Worm (Caenorhabditis elegans): ENCODE measurements around the gene srx-18.

DNA sequence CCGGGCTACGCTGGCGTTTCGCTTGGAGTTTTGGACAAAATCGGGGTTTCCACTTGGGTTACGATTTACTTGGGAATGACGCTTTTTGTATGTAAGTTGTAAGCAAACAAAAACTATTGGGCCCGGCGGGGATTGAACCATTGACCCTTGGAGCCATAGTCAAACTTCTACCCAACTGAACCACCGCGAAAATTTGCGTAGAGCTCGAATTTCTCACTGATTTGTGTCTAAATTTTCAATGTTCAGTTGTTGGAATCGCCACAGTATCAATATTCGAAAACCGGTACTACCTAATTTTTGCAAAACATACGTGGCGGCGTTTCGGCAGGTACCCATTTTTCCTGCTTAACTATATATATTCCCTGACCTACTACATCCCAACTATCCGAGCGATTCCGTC lies 30.9 kb downstream of the srx-18 start:
- no peak for TF ChIP-seq ztf-1 (GFP tag; conservative IDR thresholded peaks at IDR 0.05)
- no peak for TF ChIP-seq unc-62 (GFP tag; optimal IDR thresholded peaks at IDR 0.05)
- no peak for TF ChIP-seq nhr-6 (tag; optimal IDR thresholded peaks at IDR 0.05)
- TF ChIP-seq R02D3.7 (tag; optimal IDR thresholded peaks at IDR 0.05), result no peak
- TF ChIP-seq egl-27 (tag; optimal IDR thresholded peaks at IDR 0.05), result no peak
- no peak for TF ChIP-seq nhr-25 (tag; optimal IDR thresholded peaks at IDR 0.05)
- no peak for TF ChIP-seq ztf-11 (tag; optimal IDR thresholded peaks at IDR 0.05)

Data from whole organism, L2 larva.